Worm (Caenorhabditis elegans) whole organism, L3 larva: Measurements from ENCODE around the gene spp-7.

Source experiments
- R02D3.7 ChIP-seq: fragments of 150-350 bp; optimal IDR thresholded peaks from 2 replicates; lab custom pipeline; 2014; ENCODE audit warnings: missing biosample characterization, missing genetic modification characterization
- ZK546.5 ChIP-seq: sonication (generic microtip); optimal IDR thresholded peaks from 2 replicates; lab custom pipeline; 2017; ENCODE audit warnings: missing biosample characterization, missing genetic modification characterization
- egl-27 ChIP-seq: sonication (generic microtip); optimal IDR thresholded peaks from 4 replicates; lab custom pipeline; 2017; ENCODE audit warnings: missing biosample characterization, missing genetic modification reagents, missing genetic modification characterization
- elt-1 ChIP-seq: fragments of 150-350 bp; optimal IDR thresholded peaks from 2 replicates; lab custom pipeline; 2014; ENCODE audit warnings: missing biosample characterization, missing genetic modification characterization
- elt-3 ChIP-seq, 3 experiments: fragments of 150-350 bp in 1 of 3; sonication (generic microtip) in 2 of 3; optimal IDR thresholded peaks; 2 replicates in 2 of 3; 4 replicates in 1 of 3; lab custom pipeline; 2014 to 2017; ENCODE audit warnings: missing biosample characterization in 3 of 3, missing genetic modification characterization in 3 of 3
- lin-39 ChIP-seq: fragments of 150-350 bp; optimal IDR thresholded peaks from 2 replicates; lab custom pipeline; 2018; ENCODE audit warnings: missing biosample characterization, missing genetic modification reagents, missing genetic modification characterization
- nhr-11 ChIP-seq: fragments of 150-350 bp; optimal IDR thresholded peaks from 2 replicates; lab custom pipeline; 2014; ENCODE audit warnings: missing biosample characterization, missing genetic modification characterization
- nhr-25 ChIP-seq: sonication (generic microtip); optimal IDR thresholded peaks from 2 replicates; lab custom pipeline; 2017; ENCODE audit warnings: missing biosample characterization, missing genetic modification characterization
- pha-4 ChIP-seq: fragments of 150-350 bp; optimal IDR thresholded peaks from 2 replicates; lab custom pipeline; 2014; ENCODE audit warnings: missing biosample characterization, missing genetic modification reagents, missing genetic modification characterization
- snpc-4 ChIP-seq: fragments of 150-350 bp; optimal IDR thresholded peaks from 2 replicates; lab custom pipeline; 2014; ENCODE audit warnings: missing biosample characterization, missing genetic modification characterization
- ztf-11 ChIP-seq: fragments of 150-350 bp; optimal IDR thresholded peaks from 2 replicates; lab custom pipeline; 2014; ENCODE audit warnings: missing biosample characterization, missing genetic modification characterization

- TF ChIP-seq ZK546.5 (tag; lab: Kevin White, UChicago) = no peak
- TF ChIP-seq R02D3.7 (tag; lab: Kevin White, UChicago) = no peak
- no peak for TF ChIP-seq lin-39
- TF ChIP-seq nhr-25 = no peak
- no peak for TF ChIP-seq nhr-11 (tag; lab: Kevin White, UChicago)
- TF ChIP-seq pha-4 (tag; lab: Kevin White, UChicago) = no peak
- no peak for TF ChIP-seq egl-27 (tag; lab: Kevin White, UChicago)
- no peak for TF ChIP-seq elt-3 (tag; optimal IDR thresholded peaks at IDR 0.05; lab: Kevin White, UChicago)
- no peak for TF ChIP-seq elt-1 (tag; lab: Kevin White, UChicago)
- no peak for TF ChIP-seq ztf-11
- no peak for TF ChIP-seq snpc-4 (tag; lab: Kevin White, UChicago)
These were observed 46.2 kb downstream of the spp-7 start, which contains the start of gene F41H10.3 for ce11 chrIV:5369414-5369813.
